Worm (Caenorhabditis elegans): ENCODE data around the gene sre-35.

ce11 chrII:12467047-12467446 is 14.4 kb upstream of the sre-35 start, which contains the start of gene srg-16:
- TF ChIP-seq snpc-4 (tag; optimal IDR thresholded peaks at IDR 0.05) (no peak), nhr-28 (tag; optimal IDR thresholded peaks at IDR 0.05) (no peak), zag-1 (tag; optimal IDR thresholded peaks at IDR 0.05) (no peak), ceh-82 (tag; optimal IDR thresholded peaks at IDR 0.05) (no peak), elt-1 (tag; optimal IDR thresholded peaks at IDR 0.05) (no peak), ZK546.5 (tag; optimal IDR thresholded peaks at IDR 0.05) (no peak), fkh-10 (GFP tag; optimal IDR thresholded peaks at IDR 0.05) (no peak), unc-39 (tag; optimal IDR thresholded peaks at IDR 0.05) (no peak), unc-62 (GFP tag; optimal IDR thresholded peaks at IDR 0.05) (no peak)

Data from whole organism, L3 larva.